Worm (Caenorhabditis elegans) whole organism, late embryonic: Measurements from ENCODE around the gene F43E2.1.

Experiments
- K09A11.1 ChIP-seq: sonication (generic microtip); optimal IDR thresholded peaks from 2 replicates; lab custom pipeline; 2017; ENCODE audit warnings: antibody characterized with exemption, mild to moderate bottlenecking, missing genetic modification characterization, missing compliant biosample characterization; ENCODE audit not compliant: insufficient read depth
- T23F11.4 ChIP-seq: fragments of 200-800 bp; sonication (Bioruptor generic); optimal IDR thresholded peaks from 2 replicates; lab custom pipeline; 2018; ENCODE audit warnings: mild to moderate bottlenecking, missing genetic modification characterization, missing compliant biosample characterization
- Y22D7AL.16 ChIP-seq: sonication (generic microtip); optimal IDR thresholded peaks from 2 replicates; lab custom pipeline; 2016; ENCODE audit warnings: missing genetic modification characterization, missing compliant biosample characterization
- ama-1 ChIP-seq: fragments of 150-350 bp; optimal IDR thresholded peaks from 2 replicates; lab custom pipeline; 2014
- ceh-14 ChIP-seq: sonication (generic microtip); optimal IDR thresholded peaks from 2 replicates; lab custom pipeline; 2016; ENCODE audit warnings: missing genotype, missing genetic modification characterization, missing compliant biosample characterization
- ceh-18 ChIP-seq: sonication (generic microtip); optimal IDR thresholded peaks from 2 replicates; lab custom pipeline; 2016; ENCODE audit warnings: missing genetic modification characterization, missing compliant biosample characterization
- ceh-2 ChIP-seq: sonication (generic microtip); optimal IDR thresholded peaks from 2 replicates; lab custom pipeline; 2016; ENCODE audit warnings: missing genotype, missing genetic modification characterization, missing compliant biosample characterization
- ceh-31 ChIP-seq: sonication (generic microtip); optimal IDR thresholded peaks from 2 replicates; lab custom pipeline; 2016; ENCODE audit warnings: missing genetic modification characterization, missing compliant biosample characterization
- ceh-34 ChIP-seq: sonication (generic microtip); optimal IDR thresholded peaks from 2 replicates; lab custom pipeline; 2016; ENCODE audit warnings: mild to moderate bottlenecking, missing genetic modification characterization, missing compliant biosample characterization
- ceh-45 ChIP-seq: fragments of 200-800 bp; sonication (Bioruptor generic); IDR thresholded peaks from 2 replicates; pipeline ENCODE4 v1.3.6; 2022; ENCODE audit warnings: missing genetic modification reagents, missing genetic modification characterization, missing compliant biosample characterization
- ceh-48 ChIP-seq: sonication (generic microtip); optimal IDR thresholded peaks from 2 replicates; lab custom pipeline; 2016; ENCODE audit warnings: missing genetic modification characterization, inconsistent platforms, missing compliant biosample characterization
- ceh-6 ChIP-seq: fragments of 200-800 bp; sonication (Bioruptor generic); optimal IDR thresholded peaks from 2 replicates; lab custom pipeline; 2018; ENCODE audit warnings: mild to moderate bottlenecking, missing genetic modification characterization, missing compliant biosample characterization
- ceh-9 ChIP-seq: sonication (generic microtip); optimal IDR thresholded peaks from 2 replicates; lab custom pipeline; 2016; ENCODE audit warnings: mild to moderate bottlenecking, missing genetic modification characterization, inconsistent platforms, missing compliant biosample characterization
- che-1 ChIP-seq: sonication (generic microtip); optimal IDR thresholded peaks from 2 replicates; lab custom pipeline; 2016; ENCODE audit warnings: mild to moderate bottlenecking, missing genetic modification characterization, missing compliant biosample characterization
- elt-2 ChIP-seq: sonication (generic microtip); optimal IDR thresholded peaks from 2 replicates; lab custom pipeline; 2016; ENCODE audit warnings: missing genetic modification reagents, missing genetic modification characterization, missing compliant biosample characterization
- elt-4 ChIP-seq: sonication (generic microtip); optimal IDR thresholded peaks from 2 replicates; lab custom pipeline; 2016; ENCODE audit warnings: missing genetic modification characterization, missing compliant biosample characterization
- ets-4 ChIP-seq: sonication (generic microtip); optimal IDR thresholded peaks from 2 replicates; lab custom pipeline; 2016; ENCODE audit warnings: missing genetic modification characterization, missing compliant biosample characterization
- eyg-1 ChIP-seq: sonication (generic microtip); optimal IDR thresholded peaks from 2 replicates; lab custom pipeline; 2016; ENCODE audit warnings: missing genotype, missing genetic modification characterization, missing compliant biosample characterization
- fkh-10 ChIP-seq: fragments of 150-350 bp; optimal IDR thresholded peaks from 2 replicates; lab custom pipeline; 2014; ENCODE audit warnings: missing biosample characterization, missing genetic modification reagents, missing genetic modification characterization
- hlh-15 ChIP-seq: sonication (generic microtip); optimal IDR thresholded peaks from 2 replicates; lab custom pipeline; 2016; ENCODE audit warnings: missing genetic modification characterization, missing compliant biosample characterization
- hlh-30 ChIP-seq: sonication (generic microtip); optimal IDR thresholded peaks from 2 replicates; lab custom pipeline; 2017; ENCODE audit warnings: antibody characterized with exemption, missing genetic modification characterization, missing compliant biosample characterization; ENCODE audit not compliant: insufficient read depth
- hlh-8 ChIP-seq: sonication (generic microtip); optimal IDR thresholded peaks from 2 replicates; lab custom pipeline; 2016; ENCODE audit warnings: missing genotype, missing genetic modification characterization, missing compliant biosample characterization
- lin-11 ChIP-seq: fragments of 200-800 bp; sonication (Bioruptor generic); optimal IDR thresholded peaks from 2 replicates; lab custom pipeline; 2018; ENCODE audit warnings: mild to moderate bottlenecking, missing genetic modification characterization, missing compliant biosample characterization
- madf-2 ChIP-seq: sonication (generic microtip); optimal IDR thresholded peaks from 2 replicates; lab custom pipeline; 2017; ENCODE audit warnings: missing genetic modification characterization, missing compliant biosample characterization
- mec-3 ChIP-seq: sonication (generic microtip); optimal IDR thresholded peaks from 2 replicates; lab custom pipeline; 2016; ENCODE audit warnings: borderline replicate concordance, missing genetic modification characterization, missing compliant biosample characterization
- nhr-11 ChIP-seq: fragments of 150-350 bp; optimal IDR thresholded peaks from 2 replicates; lab custom pipeline; 2014; ENCODE audit warnings: missing biosample characterization, missing genetic modification characterization
- npax-4 ChIP-seq: sonication (generic microtip); optimal IDR thresholded peaks from 2 replicates; lab custom pipeline; 2016; ENCODE audit warnings: missing genetic modification characterization, missing compliant biosample characterization
- odd-2 ChIP-seq: sonication (generic microtip); optimal IDR thresholded peaks from 2 replicates; lab custom pipeline; 2017; ENCODE audit warnings: antibody characterized with exemption, mild to moderate bottlenecking, missing genetic modification characterization, missing compliant biosample characterization
- sdc-2 ChIP-seq: sonication (generic microtip); optimal IDR thresholded peaks from 2 replicates; lab custom pipeline; 2016; ENCODE audit warnings: missing genotype, missing genetic modification characterization, missing compliant biosample characterization
- sox-2 ChIP-seq: fragments of 200-800 bp; sonication (Bioruptor generic); IDR thresholded peaks from 2 replicates; pipeline ENCODE4 v1.3.6; 2022; ENCODE audit warnings: missing genetic modification reagents, missing genetic modification characterization, missing compliant biosample characterization
- sox-4 ChIP-seq: sonication (generic microtip); optimal IDR thresholded peaks from 2 replicates; lab custom pipeline; 2017; ENCODE audit warnings: mild to moderate bottlenecking, missing genetic modification characterization, inconsistent platforms, missing compliant biosample characterization
- syd-9 ChIP-seq: sonication (generic microtip); optimal IDR thresholded peaks from 2 replicates; lab custom pipeline; 2016; ENCODE audit warnings: mild to moderate bottlenecking, missing genetic modification characterization, moderate library complexity, missing compliant biosample characterization
- tbx-7 ChIP-seq: sonication (generic microtip); optimal IDR thresholded peaks from 2 replicates; lab custom pipeline; 2016; ENCODE audit warnings: missing genotype, missing genetic modification characterization, missing compliant biosample characterization
- ttx-3 ChIP-seq: sonication (generic microtip); optimal IDR thresholded peaks from 2 replicates; lab custom pipeline; 2016; ENCODE audit warnings: missing genetic modification reagents, missing genetic modification characterization, missing compliant biosample characterization
- unc-3 ChIP-seq, 2 experiments: fragments of 200-800 bp in 1 of 2; sonication (Bioruptor generic) in 1 of 2; sonication (generic microtip) in 1 of 2; conservative IDR thresholded peaks in 1 of 2; optimal IDR thresholded peaks in 1 of 2; 2 replicates each; pipeline versions ENCODE4 v1.3.6 to Lab custom; 2016 to 2022; ENCODE audit warnings: missing compliant biosample characterization in 2 of 2, missing genetic modification characterization in 2 of 2, missing genetic modification reagents in 1 of 2

The F43E2.1 gene

DNA sequence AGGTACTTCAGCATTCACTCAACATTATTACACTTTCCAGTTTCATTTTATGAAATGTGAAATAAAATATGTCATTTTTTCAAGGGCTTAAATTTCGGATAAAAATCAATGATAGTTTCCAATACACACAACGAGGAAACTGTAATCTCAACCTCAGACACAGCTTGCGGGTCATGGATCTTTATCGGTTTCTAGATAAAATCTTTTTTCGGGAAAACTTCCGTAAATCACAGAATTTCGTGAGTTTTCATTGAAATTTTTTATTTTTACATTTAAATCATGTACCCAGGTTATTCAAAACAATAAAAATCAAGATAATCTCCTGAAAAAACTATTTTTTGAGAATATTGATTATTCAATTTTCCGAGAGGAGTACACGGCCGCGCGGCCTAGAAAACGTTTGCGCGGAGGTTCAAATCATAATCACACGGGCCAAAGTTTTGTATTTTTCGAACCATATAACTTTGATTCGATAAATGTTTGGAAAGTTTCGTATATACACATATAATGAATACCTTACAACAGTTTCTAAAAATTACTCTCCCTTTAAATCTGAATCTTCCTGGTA is 22.3 kb downstream of the F43E2.1 start:
- TF ChIP-seq ets-4 (peak; percentile 45), ceh-14 (tag; lab: Kevin White, UChicago) (no peak), ceh-31 (tag; lab: Kevin White, UChicago) (peak; percentile 4), madf-2 (tag; lab: Kevin White, UChicago) (no peak), T23F11.4 (GFP tag; lab: Kevin White, UChicago) (no peak)

ce11 chrII:7398712-7399111 is 23.6 kb downstream of the F43E2.1 start, which contains the start of gene C07D10.1:
TSS of gene C07D10.1 (plus strand) at chrII:7399012.
- no peak for TF ChIP-seq ceh-45 (GFP tag; lab: Robert Waterston, UW)
- peak; percentile 11 for TF ChIP-seq elt-2 (tag; lab: Kevin White, UChicago)
- TF ChIP-seq mec-3 (tag; lab: Kevin White, UChicago): no peak
- TF ChIP-seq ceh-2 (tag; lab: Kevin White, UChicago): no peak
- TF ChIP-seq ets-4: no peak
- no peak for TF ChIP-seq che-1 (tag; lab: Kevin White, UChicago)

- TF ChIP-seq ceh-14 (tag; lab: Kevin White, UChicago): no peak
- no peak for TF ChIP-seq ceh-18 (tag; lab: Kevin White, UChicago)
- TF ChIP-seq eyg-1 (tag; lab: Kevin White, UChicago): no peak
- TF ChIP-seq Y22D7AL.16 (tag; lab: Kevin White, UChicago): no peak
- TF ChIP-seq npax-4: no peak
- no peak for TF ChIP-seq unc-3 (GFP tag; conservative IDR thresholded peaks at IDR 0.05; lab: Robert Waterston, UW)
- TF ChIP-seq unc-3 (tag; optimal IDR thresholded peaks at IDR 0.05; lab: Kevin White, UChicago): no peak
- no peak for TF ChIP-seq ceh-31 (tag; lab: Kevin White, UChicago)
- TF ChIP-seq ceh-9: no peak
- no peak for TF ChIP-seq elt-4
- TF ChIP-seq tbx-7 (tag; lab: Kevin White, UChicago): no peak
- TF ChIP-seq odd-2 (tag; lab: Kevin White, UChicago): no peak
- TF ChIP-seq ets-4: no peak
- TF ChIP-seq ceh-34 (tag; lab: Kevin White, UChicago): no peak
- TF ChIP-seq sdc-2: no peak
- no peak for TF ChIP-seq hlh-30 (tag; lab: Kevin White, UChicago)
- no peak for TF ChIP-seq ttx-3 (tag; lab: Kevin White, UChicago)
- no peak for TF ChIP-seq sox-2 (GFP tag; lab: Robert Waterston, UW)
- TF ChIP-seq ceh-6 (GFP tag; lab: Kevin White, UChicago): no peak
- TF ChIP-seq madf-2 (tag; lab: Kevin White, UChicago): no peak
- no peak for TF ChIP-seq ceh-48 (tag; lab: Kevin White, UChicago)
Observed at ce11 chrII:7402625-7403024, 27.5 kb downstream of the F43E2.1 start, which contains the start of gene nas-7. TSS of gene nas-7 (minus strand) at chrII:7402725.

DNA sequence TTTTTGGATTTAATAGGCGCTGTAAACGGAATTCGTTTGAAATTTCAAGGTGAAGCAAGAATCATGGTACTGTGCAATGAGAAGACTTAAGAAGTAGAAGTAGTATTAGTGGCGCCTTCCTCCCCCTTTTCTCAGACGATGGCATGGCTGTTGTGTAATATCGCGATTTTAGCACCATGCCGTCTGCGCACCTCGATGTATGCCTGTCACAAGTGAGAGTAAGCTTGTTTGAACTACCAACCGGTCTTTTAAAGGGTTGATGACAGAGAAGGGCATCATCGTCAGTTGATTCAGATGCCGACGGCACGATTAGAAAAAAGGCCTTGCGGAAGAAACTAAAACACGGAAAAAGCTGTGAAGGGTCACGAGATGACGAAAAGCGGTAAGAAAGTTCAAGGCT is 28.9 kb downstream of the F43E2.1 start:
- TF ChIP-seq fkh-10 (GFP tag; lab: Kevin White, UChicago) (no peak), ceh-9 (no peak), hlh-15 (no peak), hlh-30 (tag; lab: Kevin White, UChicago) (peak; percentile 36), ama-1 (lab: Kevin White, UChicago) (no peak), ceh-18 (tag; lab: Kevin White, UChicago) (no peak)

DNA sequence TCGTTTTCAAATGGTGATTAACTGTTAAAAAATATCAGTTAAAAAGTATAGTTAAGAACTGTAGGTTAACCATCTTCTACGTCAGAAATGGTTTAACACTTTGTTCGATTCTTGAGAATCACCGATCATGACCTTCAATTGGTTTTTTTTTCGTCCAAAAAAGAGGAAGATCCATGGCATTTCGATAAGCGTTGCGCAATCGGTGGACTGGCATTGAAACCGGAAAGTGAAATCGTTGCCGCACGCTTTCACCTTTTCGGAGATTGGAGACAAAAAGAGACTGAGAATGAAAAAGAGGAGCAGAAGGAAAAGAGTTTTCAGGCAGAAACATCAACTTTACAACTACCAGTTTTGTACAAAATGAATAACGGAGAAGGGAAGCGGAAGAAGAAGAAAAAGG is 30.2 kb downstream of the F43E2.1 start:
- no peak for TF ChIP-seq lin-11
- TF ChIP-seq nhr-11 (tag; lab: Kevin White, UChicago): no peak
- TF ChIP-seq ceh-18 (tag; lab: Kevin White, UChicago): no peak
- TF ChIP-seq sox-4 (tag; lab: Kevin White, UChicago): no peak
- no peak for TF ChIP-seq sdc-2
- no peak for TF ChIP-seq K09A11.1 (tag; lab: Kevin White, UChicago)
- no peak for TF ChIP-seq hlh-8 (tag; lab: Kevin White, UChicago)
- TF ChIP-seq ceh-34 (tag; lab: Kevin White, UChicago): no peak
- TF ChIP-seq syd-9: no peak
- TF ChIP-seq, all 69 proteins: peak for 0
